Worm (Caenorhabditis elegans): ENCODE data around the gene sma-2.

ce11 chrIII:8710310-8710709 lies 39.2 kb upstream of the sma-2 start, which contains the start of gene B0303.11:
- TF ChIP-seq ama-1 (optimal IDR thresholded peaks at IDR 0.05) = no peak
- no peak for TF ChIP-seq sea-1 (GFP tag; conservative IDR thresholded peaks at IDR 0.05)
- no peak for TF ChIP-seq flt-1 (GFP tag; IDR thresholded peaks at IDR 0.05)
- TF ChIP-seq scrt-1 (GFP tag; IDR thresholded peaks at IDR 0.05) = no peak
- TF ChIP-seq hmg-4 (GFP tag; optimal IDR thresholded peaks at IDR 0.05) = no peak
- no peak for TF ChIP-seq F13C5.2 (tag; optimal IDR thresholded peaks at IDR 0.05)
- no peak for TF ChIP-seq B0310.2 (tag; optimal IDR thresholded peaks at IDR 0.05)
- no peak for TF ChIP-seq ets-7 (tag; optimal IDR thresholded peaks at IDR 0.05)
- TF ChIP-seq hmbx-1 (tag; optimal IDR thresholded peaks at IDR 0.05) = no peak
- TF ChIP-seq tra-4 (tag; optimal IDR thresholded peaks at IDR 0.05) = no peak
- TF ChIP-seq tbx-11 (GFP tag; IDR thresholded peaks at IDR 0.05) = no peak
